Fruit fly (Drosophila melanogaster) whole organism, wandering third instar larva: Measurements from ENCODE around the gene PEK.

ENCODE experiments used
- Dif ChIP-seq: fragments of 200-275, 200-300 bp; sonication (Bioruptor generic); optimal IDR thresholded peaks from 2 replicates; lab custom pipeline; 2018; ENCODE audit warnings: missing biosample characterization, missing genetic modification characterization; ENCODE audit not compliant: partially characterized antibody
- fru ChIP-seq: fragments of 200-800 bp; sonication (Bioruptor generic); optimal IDR thresholded peaks from 3 replicates; lab custom pipeline; 2016; ENCODE audit warnings: missing biosample characterization, mild to moderate bottlenecking, missing genetic modification characterization
- jim ChIP-seq: fragments of 175-275, 200-325 bp; sonication (Bioruptor generic); optimal IDR thresholded peaks from 2 replicates; lab custom pipeline; 2016; ENCODE audit warnings: missing biosample characterization, mild to moderate bottlenecking, missing genetic modification characterization

- TF ChIP-seq fru (GFP tag; lab: Kevin White, UChicago) (no peak), Dif (GFP tag; lab: Kevin White, UChicago) (no peak), jim (no peak)
Observed at dm6 chr3R:5412987-5413386, 51.6 kb downstream of the PEK start.
